Fruit fly (Drosophila melanogaster): ENCODE data around the gene CG12078.

Gene CG12078

dm6 chr3L:3239785-3240596, 4.1 kb downstream of the CG12078 start:
- TF ChIP-seq CG12605 (GFP tag; IDR thresholded peaks at IDR 0.05), result no peak
- no peak for TF ChIP-seq CG14655 (GFP tag; optimal IDR thresholded peaks at IDR 0.05)
- TF ChIP-seq gl (tag; optimal IDR thresholded peaks at IDR 0.05), result no peak
- TF ChIP-seq CG9948 (tag; optimal IDR thresholded peaks at IDR 0.05), result peak; percentile 66
- TF ChIP-seq CG15710 (tag; optimal IDR thresholded peaks at IDR 0.05), result peak; percentile 60
- TF ChIP-seq CG32121 (GFP tag; IDR thresholded peaks at IDR 0.05), result no peak
- TF ChIP-seq CG4496 (GFP tag; IDR thresholded peaks at IDR 0.05), result 0 out of 3 replicates have a peak, but pooled peaks have one; percentile 5
- TF ChIP-seq EcR (GFP tag; optimal IDR thresholded peaks at IDR 0.05), result peak; percentile 94
- no peak for TF ChIP-seq CG17806 (tag; optimal IDR thresholded peaks at IDR 0.05)
- TF ChIP-seq Ets98B (GFP tag; IDR thresholded peaks at IDR 0.05), result no peak
- TF ChIP-seq D1 (tag; optimal IDR thresholded peaks at IDR 0.05), result peak; percentile 40
- TF ChIP-seq fd96Ca (GFP tag; IDR thresholded peaks at IDR 0.05), result no peak
- peak; percentile 83 for TF ChIP-seq CG34367 (tag; optimal IDR thresholded peaks at IDR 0.05)
- TF ChIP-seq Snoo (tag; optimal IDR thresholded peaks at IDR 0.05), result peak; percentile 46
- TF ChIP-seq Pif1B (GFP tag; optimal IDR thresholded peaks at IDR 0.05), result peak; percentile 68
- TF ChIP-seq CG8301 (tag; optimal IDR thresholded peaks at IDR 0.05), result no peak

DNA sequence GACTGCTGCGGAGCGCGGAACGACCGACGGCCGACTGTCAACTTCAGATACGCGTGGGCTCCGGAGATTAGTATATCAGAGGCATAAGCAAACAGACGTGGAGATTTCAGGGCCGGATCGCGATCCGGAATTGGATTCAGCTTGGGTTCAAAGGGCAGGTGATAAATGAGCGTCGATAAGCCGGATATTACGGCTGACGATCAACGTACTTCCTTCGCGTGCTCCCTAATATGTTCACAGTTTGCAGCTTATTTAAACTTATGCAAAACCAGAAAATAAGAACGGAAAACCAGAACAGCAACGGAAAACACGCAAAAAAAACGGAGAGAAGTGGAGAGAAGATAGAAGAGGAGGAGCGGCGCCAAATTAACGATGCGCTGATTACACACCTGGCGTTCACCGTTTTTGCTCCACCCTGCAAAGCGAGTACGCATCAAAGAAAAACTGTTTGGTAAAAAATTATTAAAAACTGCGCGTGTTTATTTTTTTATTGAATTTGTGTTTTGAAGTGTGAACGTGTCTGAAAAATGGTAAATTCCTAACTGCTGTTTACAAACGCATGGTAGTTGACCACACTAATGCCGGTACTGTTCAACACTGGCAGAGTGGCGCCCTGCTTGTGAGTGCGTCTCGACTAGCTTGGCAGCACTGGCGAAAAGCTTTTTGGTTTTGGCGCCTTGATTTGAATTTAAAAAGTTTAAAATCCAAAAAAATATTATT, 4.9 kb downstream of the CG12078 start, which contains the start of gene CG17746:
CG17746 (minus strand) TSS at position 546 of the 720 bp plus-strand sequence.
- TF ChIP-seq gl (tag; optimal IDR thresholded peaks at IDR 0.05), result peak; percentile 26
- TF ChIP-seq CG8159 (tag; optimal IDR thresholded peaks at IDR 0.05), result peak; percentile 8
- no peak for TF ChIP-seq D1 (tag; optimal IDR thresholded peaks at IDR 0.05)
- peak; percentile 39; the same call in 1 of the 3 replicates for TF ChIP-seq CG4496 (GFP tag; IDR thresholded peaks at IDR 0.05)

DNA sequence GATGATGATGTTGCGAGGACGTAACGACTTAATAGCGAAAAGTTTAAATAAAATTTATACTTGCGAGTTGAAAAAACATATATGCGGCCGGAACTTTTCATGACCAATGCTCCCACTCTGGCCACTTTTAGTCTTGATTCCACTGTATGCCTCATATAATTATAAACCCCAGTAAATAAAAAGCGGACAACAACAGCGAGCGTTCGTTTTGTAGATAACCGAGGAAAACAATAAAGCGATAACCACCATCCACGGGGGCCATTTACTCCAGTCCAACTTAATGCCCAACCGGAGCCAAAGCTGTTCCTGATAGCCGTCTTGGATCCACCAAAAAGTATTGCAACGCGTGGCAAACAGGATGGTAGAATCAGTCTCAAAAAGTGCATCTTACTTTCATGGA, 7.8 kb downstream of the CG12078 start:
- TF ChIP-seq CG8159 (tag; optimal IDR thresholded peaks at IDR 0.05), result no peak
- peak; percentile 45 for TF ChIP-seq EcR (GFP tag; optimal IDR thresholded peaks at IDR 0.05)
- no peak for TF ChIP-seq CG4496 (GFP tag; IDR thresholded peaks at IDR 0.05)

dm6 chr3L:3226458-3226783, 17.7 kb downstream of the CG12078 start:
- TF ChIP-seq Pif1B (GFP tag; optimal IDR thresholded peaks at IDR 0.05), result no peak
- 0 out of 2 replicates have a peak, but pooled peaks have one; percentile 0 for TF ChIP-seq CG32121 (GFP tag; IDR thresholded peaks at IDR 0.05)
- TF ChIP-seq Ets98B (GFP tag; IDR thresholded peaks at IDR 0.05), result peak; percentile 4; the same call in 1 of the 2 replicates

- TF ChIP-seq CG10348 (GFP tag; IDR thresholded peaks at IDR 0.05), result no peak
- TF ChIP-seq CG34367 (tag; optimal IDR thresholded peaks at IDR 0.05), result peak; percentile 19
- TF ChIP-seq EcR (GFP tag; optimal IDR thresholded peaks at IDR 0.05), result peak; percentile 53
- TF ChIP-seq CG17806 (tag; optimal IDR thresholded peaks at IDR 0.05), result peak; percentile 22
- 0 out of 2 replicates have a peak, but pooled peaks have one; percentile 8 for TF ChIP-seq rn (GFP tag; IDR thresholded peaks at IDR 0.05)
- peak; percentile 58 for TF ChIP-seq CG4496 (GFP tag; IDR thresholded peaks at IDR 0.05)
- TF ChIP-seq CG12605 (GFP tag; IDR thresholded peaks at IDR 0.05), result peak; percentile 59
- peak; percentile 62 for TF ChIP-seq gl (tag; optimal IDR thresholded peaks at IDR 0.05)
- TF ChIP-seq CG13204 (GFP tag; optimal IDR thresholded peaks at IDR 0.05), result peak; percentile 63
- TF ChIP-seq CG9948 (tag; optimal IDR thresholded peaks at IDR 0.05), result no peak
- peak; percentile 52 for TF ChIP-seq CG14655 (GFP tag; optimal IDR thresholded peaks at IDR 0.05)
- peak; percentile 65 for TF ChIP-seq Ets98B (GFP tag; IDR thresholded peaks at IDR 0.05)
- no peak for TF ChIP-seq CG8159 (tag; optimal IDR thresholded peaks at IDR 0.05)
- peak; percentile 16 for TF ChIP-seq CG8301 (tag; optimal IDR thresholded peaks at IDR 0.05)
- no peak for TF ChIP-seq Pif1B (GFP tag; optimal IDR thresholded peaks at IDR 0.05)
- TF ChIP-seq D1 (tag; optimal IDR thresholded peaks at IDR 0.05), result no peak
- no peak for TF ChIP-seq Pif1A (GFP tag; optimal IDR thresholded peaks at IDR 0.05)
- TF ChIP-seq fd96Ca (GFP tag; IDR thresholded peaks at IDR 0.05), result peak; percentile 76; the same call in 2 of the 3 replicates
- TF ChIP-seq Snoo (tag; optimal IDR thresholded peaks at IDR 0.05), result no peak
- peak; percentile 50; the same call in 1 of the 2 replicates for TF ChIP-seq CG32121 (GFP tag; IDR thresholded peaks at IDR 0.05)
- TF ChIP-seq CG15710 (tag; optimal IDR thresholded peaks at IDR 0.05), result peak; percentile 42
Observed at dm6 chr3L:3225769-3226457, 18.2 kb downstream of the CG12078 start.

Measured in whole organism, pupa.